Worm (Caenorhabditis elegans) whole organism, young adult: Measurements from ENCODE around the gene srsx-33.
"Not testable (repeated sequence)": the region's sequence is repeated elsewhere in the genome, so short reads cannot be mapped to it uniquely, and the experiment has no call there.

Experiments
- B0019.2 ChIP-seq: fragments of 200-800 bp; sonication (Bioruptor generic); conservative IDR thresholded peaks from 2 replicates; pipeline ENCODE4 v1.3.6; 2022; ENCODE audit warnings: missing genetic modification reagents, missing genetic modification characterization, missing compliant biosample characterization
- B0261.1 ChIP-seq: sonication (generic microtip); optimal IDR thresholded peaks from 2 replicates; lab custom pipeline; 2016; ENCODE audit warnings: mild to moderate bottlenecking, missing genetic modification characterization, moderate library complexity, missing compliant biosample characterization
- F10E7.11 ChIP-seq: sonication (generic microtip); optimal IDR thresholded peaks from 2 replicates; lab custom pipeline; 2017; ENCODE audit warnings: mild to moderate bottlenecking, missing genetic modification characterization, moderate library complexity, missing compliant biosample characterization
- F33H1.4 ChIP-seq: fragments of 200-800 bp; sonication (Bioruptor generic); IDR thresholded peaks from 2 replicates; pipeline ENCODE4 v1.3.6; 2022; ENCODE audit warnings: missing genetic modification reagents, missing genetic modification characterization, missing compliant biosample characterization
- F49E8.2 ChIP-seq: sonication (generic microtip); optimal IDR thresholded peaks from 3 replicates; lab custom pipeline; 2017; ENCODE audit warnings: missing genetic modification characterization, mild to moderate bottlenecking, missing compliant biosample characterization, antibody characterized with exemption, moderate library complexity; ENCODE audit not compliant: insufficient read depth
- T07F8.4 ChIP-seq: sonication (generic microtip); optimal IDR thresholded peaks from 2 replicates; lab custom pipeline; 2016; ENCODE audit warnings: mild to moderate bottlenecking, missing genetic modification characterization, moderate library complexity, missing compliant biosample characterization
- T26A5.8 ChIP-seq: sonication (generic microtip); optimal IDR thresholded peaks from 2 replicates; lab custom pipeline; 2016; ENCODE audit warnings: missing genetic modification characterization, missing compliant biosample characterization
- Y53F4B.3 ChIP-seq: fragments of 200-800 bp; sonication (Bioruptor generic); IDR thresholded peaks from 2 replicates; pipeline ENCODE4 v1.3.6; 2022; ENCODE audit warnings: missing genetic modification reagents, missing genetic modification characterization, missing compliant biosample characterization
- akir-1 ChIP-seq: fragments of 200-800 bp; sonication (Bioruptor generic); optimal IDR thresholded peaks from 2 replicates; lab custom pipeline; 2018; ENCODE audit warnings: mild to moderate bottlenecking, missing genetic modification characterization, moderate library complexity, missing compliant biosample characterization
- attf-5 ChIP-seq: fragments of 200-800 bp; sonication (Bioruptor generic); optimal IDR thresholded peaks from 2 replicates; lab custom pipeline; 2018; ENCODE audit warnings: mild to moderate bottlenecking, missing genetic modification characterization, missing compliant biosample characterization
- attf-6 ChIP-seq: fragments of 200-800 bp; sonication (Bioruptor generic); IDR thresholded peaks from 2 replicates; pipeline ENCODE4 v1.3.6; 2022; ENCODE audit warnings: missing genetic modification reagents, missing genetic modification characterization, missing compliant biosample characterization
- cebp-1 ChIP-seq, 2 experiments: fragments of 200-800 bp in 1 of 2; sonication (Bioruptor generic) in 1 of 2; sonication (generic microtip) in 1 of 2; IDR thresholded peaks in 1 of 2; optimal IDR thresholded peaks in 1 of 2; 2 replicates each; pipeline versions ENCODE4 v1.3.6 to Lab custom; 2017 to 2022; ENCODE audit warnings: missing compliant biosample characterization in 2 of 2, missing genetic modification characterization in 2 of 2, mild to moderate bottlenecking in 1 of 2, missing genetic modification reagents in 1 of 2, moderate library complexity in 1 of 2
- ceh-91 ChIP-seq: fragments of 200-800 bp; sonication (Bioruptor generic); IDR thresholded peaks from 2 replicates; pipeline ENCODE4 v1.3.6; 2022; ENCODE audit warnings: missing genetic modification reagents, missing genetic modification characterization, missing compliant biosample characterization
- die-1 ChIP-seq: sonication (generic microtip); optimal IDR thresholded peaks from 2 replicates; lab custom pipeline; 2016; ENCODE audit warnings: missing genotype, mild to moderate bottlenecking, missing genetic modification characterization, missing compliant biosample characterization
- dox-1 ChIP-seq: fragments of 200-800 bp; sonication (Bioruptor generic); IDR thresholded peaks from 2 replicates; pipeline ENCODE4 v1.3.6; 2022; ENCODE audit warnings: missing genetic modification reagents, missing genetic modification characterization, missing compliant biosample characterization
- ekl-4 ChIP-seq: fragments of 200-800 bp; sonication (Bioruptor generic); IDR thresholded peaks from 2 replicates; pipeline ENCODE4 v1.3.6; 2022; ENCODE audit warnings: missing genetic modification reagents, missing genetic modification characterization, missing compliant biosample characterization
- ets-4 ChIP-seq: fragments of 200-800 bp; sonication (Bioruptor generic); optimal IDR thresholded peaks from 2 replicates; lab custom pipeline; 2018; ENCODE audit warnings: mild to moderate bottlenecking, missing genetic modification characterization, missing compliant biosample characterization
- hsf-1 ChIP-seq: fragments of 200-800 bp; sonication (Bioruptor generic); IDR thresholded peaks from 2 replicates; pipeline ENCODE4 v1.3.6; 2022; ENCODE audit warnings: missing genetic modification reagents, missing genetic modification characterization, missing compliant biosample characterization
- lin-26 ChIP-seq: fragments of 200-800 bp; sonication (Bioruptor generic); IDR thresholded peaks from 2 replicates; pipeline ENCODE4 v1.3.6; 2022; ENCODE audit warnings: missing genetic modification reagents, missing genetic modification characterization, missing compliant biosample characterization
- lin-40 ChIP-seq: sonication (generic microtip); optimal IDR thresholded peaks from 2 replicates; lab custom pipeline; 2016; ENCODE audit warnings: missing genetic modification characterization, mild to moderate bottlenecking, missing compliant biosample characterization, missing genotype, missing genetic modification reagents
- lin-54 ChIP-seq: fragments of 200-800 bp; sonication (Bioruptor generic); optimal IDR thresholded peaks from 2 replicates; lab custom pipeline; 2018; ENCODE audit warnings: mild to moderate bottlenecking, missing genetic modification characterization, missing compliant biosample characterization
- lsl-1 ChIP-seq: fragments of 200-800 bp; sonication (Bioruptor generic); optimal IDR thresholded peaks from 2 replicates; lab custom pipeline; 2018; ENCODE audit warnings: mild to moderate bottlenecking, missing genetic modification characterization, moderate library complexity, missing compliant biosample characterization
- lsy-27 ChIP-seq: sonication (generic microtip); optimal IDR thresholded peaks from 2 replicates; lab custom pipeline; 2017; ENCODE audit warnings: missing genetic modification characterization, mild to moderate bottlenecking, missing compliant biosample characterization, antibody characterized with exemption, missing genotype, borderline replicate concordance; ENCODE audit not compliant: insufficient read depth
- madf-6 ChIP-seq: fragments of 200-800 bp; sonication (Bioruptor generic); IDR thresholded peaks from 2 replicates; pipeline ENCODE4 v1.3.6; 2022; ENCODE audit warnings: missing genetic modification reagents, missing genetic modification characterization, missing compliant biosample characterization
- mes-4 ChIP-seq: sonication (generic microtip); optimal IDR thresholded peaks from 2 replicates; lab custom pipeline; 2016; ENCODE audit warnings: missing genotype, missing genetic modification characterization, missing compliant biosample characterization
- nfya-2 ChIP-seq: fragments of 200-800 bp; sonication (Bioruptor generic); IDR thresholded peaks from 2 replicates; pipeline ENCODE4 v1.3.6; 2022; ENCODE audit warnings: missing genetic modification reagents, missing genetic modification characterization, missing compliant biosample characterization
- nhr-120 ChIP-seq: fragments of 200-800 bp; sonication (Bioruptor generic); IDR thresholded peaks from 2 replicates; pipeline ENCODE4 v1.3.6; 2022; ENCODE audit warnings: missing genetic modification characterization, missing compliant biosample characterization
- nhr-90 ChIP-seq: sonication (generic microtip); optimal IDR thresholded peaks from 2 replicates; lab custom pipeline; 2016; ENCODE audit warnings: missing genotype, mild to moderate bottlenecking, missing genetic modification characterization, missing compliant biosample characterization
- pbrm-1 ChIP-seq: fragments of 200-800 bp; sonication (Bioruptor generic); IDR thresholded peaks from 2 replicates; pipeline ENCODE4 v1.3.6; 2022; ENCODE audit warnings: missing genetic modification reagents, missing genetic modification characterization, missing compliant biosample characterization
- repo-1 ChIP-seq: sonication (generic microtip); optimal IDR thresholded peaks from 2 replicates; lab custom pipeline; 2017; ENCODE audit warnings: mild to moderate bottlenecking, missing genetic modification characterization, missing compliant biosample characterization
- rpc-1 ChIP-seq, 2 experiments: fragments of 150-350 bp in 1 of 2; sonication (generic microtip) in 1 of 2; optimal IDR thresholded peaks; 2 replicates each; lab custom pipeline; 2014 to 2018; ENCODE audit warnings: missing biosample characterization in 1 of 2, missing genetic modification characterization in 1 of 2, missing genetic modification reagents in 1 of 2, missing genotype in 1 of 2
- sdz-38 ChIP-seq: sonication (generic microtip); optimal IDR thresholded peaks from 2 replicates; lab custom pipeline; 2016; ENCODE audit warnings: missing genotype, missing genetic modification characterization, missing compliant biosample characterization
- somi-1 ChIP-seq: fragments of 200-800 bp; sonication (Bioruptor generic); optimal IDR thresholded peaks from 2 replicates; lab custom pipeline; 2018; ENCODE audit warnings: mild to moderate bottlenecking, missing genetic modification characterization, missing compliant biosample characterization
- tbp1 ChIP-seq: fragments of 200-800 bp; sonication (Bioruptor generic); optimal IDR thresholded peaks from 2 replicates; lab custom pipeline; 2018; ENCODE audit warnings: mild to moderate bottlenecking, missing genetic modification characterization, missing compliant biosample characterization
- zfh-2 ChIP-seq: fragments of 200-800 bp; sonication (Bioruptor generic); conservative IDR thresholded peaks from 2 replicates; pipeline ENCODE4 v1.3.6; 2022; ENCODE audit warnings: missing genetic modification reagents, missing genetic modification characterization, missing compliant biosample characterization
- ztf-18 ChIP-seq: sonication (generic microtip); optimal IDR thresholded peaks from 2 replicates; lab custom pipeline; 2016; ENCODE audit warnings: missing genotype, mild to moderate bottlenecking, missing genetic modification characterization, missing compliant biosample characterization
- ztf-25 ChIP-seq: fragments of 200-800 bp; sonication (Bioruptor generic); IDR thresholded peaks from 2 replicates; pipeline ENCODE4 v1.3.6; 2022; ENCODE audit warnings: missing genetic modification reagents, missing genetic modification characterization, missing compliant biosample characterization
- ztf-6 ChIP-seq: fragments of 200-800 bp; sonication (Bioruptor generic); IDR thresholded peaks from 2 replicates; pipeline ENCODE4 v1.3.6; 2022; ENCODE audit warnings: missing genetic modification reagents, missing genetic modification characterization, missing compliant biosample characterization

The srsx-33 gene

DNA sequence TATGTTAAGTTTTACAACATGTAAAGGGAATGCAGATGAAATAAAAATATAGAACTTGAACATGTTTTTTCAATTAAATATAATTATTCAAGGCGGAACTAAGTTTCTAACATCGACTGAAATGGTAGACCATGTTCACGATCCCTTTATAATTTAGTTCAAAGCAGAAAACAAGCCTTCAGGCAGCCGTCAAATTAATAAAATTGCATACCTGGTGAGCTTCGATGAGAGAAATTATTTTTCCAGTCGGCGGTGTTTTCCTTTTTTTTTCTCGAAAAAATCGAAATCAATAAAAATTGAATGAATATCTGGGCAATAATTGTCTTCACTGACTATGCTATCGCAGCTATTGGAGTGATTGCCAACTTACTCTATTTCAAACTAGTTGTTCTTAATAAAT is 38.6 kb upstream of the srsx-33 start, which contains the start of gene C03E10.1:
C03E10.1 (plus strand) TSS at position 301 of the 400 bp plus-strand sequence.
- TF ChIP-seq lin-40 (tag; lab: Kevin White, UChicago) (no peak), B0261.1 (no peak), dox-1 (GFP tag; lab: Robert Waterston, UW) (no peak), repo-1 (tag; lab: Kevin White, UChicago) (no peak), hsf-1 (GFP tag; lab: Robert Waterston, UW) (no peak), zfh-2 (GFP tag; lab: Robert Waterston, UW) (no peak), F49E8.2 (tag; lab: Kevin White, UChicago) (no peak), mes-4 (tag; lab: Kevin White, UChicago) (no peak), F33H1.4 (no peak), lsl-1 (GFP tag; lab: Kevin White, UChicago) (no peak), attf-5 (GFP tag; lab: Kevin White, UChicago) (no peak), cebp-1 (GFP tag; IDR thresholded peaks at IDR 0.05; lab: Robert Waterston, UW) (no peak), cebp-1 (tag; optimal IDR thresholded peaks at IDR 0.05; lab: Kevin White, UChicago) (no peak), akir-1 (GFP tag; lab: Kevin White, UChicago) (no peak), sdz-38 (tag; lab: Kevin White, UChicago) (no peak), ets-4 (GFP tag; lab: Kevin White, UChicago) (no peak), somi-1 (GFP tag; lab: Kevin White, UChicago) (no peak), B0019.2 (GFP tag; lab: Robert Waterston, UW) (no peak), Y53F4B.3 (GFP tag; lab: Robert Waterston, UW) (no peak), T07F8.4 (tag; lab: Kevin White, UChicago) (no peak), ztf-18 (no peak)

DNA sequence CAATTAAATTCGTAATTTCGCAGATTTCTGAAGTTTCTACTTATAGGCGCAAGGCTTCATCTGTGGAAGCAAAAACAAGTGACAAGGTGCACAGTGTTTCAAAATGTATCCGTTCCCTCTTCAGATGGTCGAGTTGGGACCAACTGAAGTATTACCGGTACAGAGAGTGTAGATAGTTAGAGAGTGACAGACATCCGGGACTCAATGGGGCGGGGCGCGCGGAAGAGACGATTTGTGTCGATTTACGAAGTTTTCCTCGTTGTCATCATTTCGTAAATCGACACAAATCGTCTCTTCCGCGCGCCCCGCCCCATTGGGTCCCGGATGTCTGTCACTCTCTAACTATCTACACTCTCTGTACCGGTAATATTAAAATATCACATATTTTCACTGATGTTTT is 33.8 kb upstream of the srsx-33 start, which contains the start of gene C03E10.3:
C03E10.3 (plus strand) TSS at position 301 of the 400 bp plus-strand sequence.
- TF ChIP-seq ztf-6; pbrm-1; T26A5.8 (tag; lab: Kevin White, UChicago): not testable (repeated sequence)
- TF ChIP-seq, all 124 proteins: peak for 0; not testable (repeated sequence) for 124

DNA sequence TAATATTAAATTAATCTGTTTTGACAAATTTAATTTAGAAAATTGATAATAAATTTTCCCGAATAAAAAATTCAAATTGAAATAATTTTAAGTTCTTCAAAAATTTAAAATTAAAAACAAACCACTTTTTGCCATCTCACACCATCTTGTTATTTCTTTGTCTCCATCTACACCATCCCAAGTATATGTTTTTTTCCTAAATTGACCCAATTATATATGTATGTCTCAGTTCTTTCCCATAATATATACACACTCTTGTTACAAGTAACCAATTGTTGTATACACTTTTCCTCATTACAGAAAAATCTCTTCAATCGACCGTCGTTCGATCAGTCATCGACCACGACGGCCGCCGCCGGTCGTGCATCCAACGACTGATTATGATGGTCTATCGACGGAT is 29.9 kb upstream of the srsx-33 start, which contains the start of gene gly-20:
gly-20 (plus strand) TSS at position 301 of the 400 bp plus-strand sequence.
- TF ChIP-seq somi-1 (GFP tag; lab: Kevin White, UChicago) (no peak), rpc-1 (optimal IDR thresholded peaks at IDR 0.05; lab: Kevin White, UChicago) (no peak), rpc-1 (tag; optimal IDR thresholded peaks at IDR 0.05; lab: Kevin White, UChicago) (no peak)

DNA sequence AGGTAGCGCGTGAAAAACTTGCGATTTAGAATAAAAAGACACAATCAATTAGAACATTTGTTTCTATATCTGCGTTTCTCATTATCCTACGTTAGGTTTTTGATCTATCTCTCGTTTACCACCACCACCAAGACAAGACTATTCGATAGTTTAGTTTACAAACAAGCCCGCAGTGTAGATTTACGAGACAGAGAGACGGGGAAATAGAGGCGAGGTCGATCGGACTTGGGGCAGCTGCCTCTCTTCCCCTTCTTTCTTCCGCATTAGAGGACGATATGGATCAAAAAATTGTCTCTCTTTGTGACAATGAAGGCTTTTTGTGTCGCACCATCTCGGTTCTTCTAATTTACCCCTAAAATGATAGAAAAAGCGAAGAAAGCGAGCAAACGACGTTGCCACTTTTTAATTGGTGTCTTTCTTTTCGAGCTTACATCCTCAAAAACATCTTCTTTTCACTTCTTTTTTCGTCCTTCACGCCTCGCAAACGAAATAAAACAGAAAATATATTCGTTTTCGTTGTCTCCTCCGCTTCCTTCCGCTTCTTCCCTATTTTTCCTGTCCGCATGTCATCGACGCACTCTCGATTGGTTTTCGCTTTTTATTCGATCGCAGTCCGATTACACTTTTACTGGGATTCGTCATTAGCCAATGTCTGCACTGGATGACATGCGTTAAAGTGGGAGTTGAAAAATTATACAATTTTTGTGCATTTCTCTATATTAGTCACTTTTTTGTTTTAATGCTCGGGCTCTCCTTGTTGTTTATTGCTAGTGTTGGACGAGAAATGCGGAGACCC is 29.3 kb upstream of the srsx-33 start:
- TF ChIP-seq madf-6 (GFP tag; lab: Robert Waterston, UW) = no peak
- no peak for TF ChIP-seq ztf-25 (GFP tag; lab: Robert Waterston, UW)
- TF ChIP-seq ceh-91 (GFP tag; lab: Robert Waterston, UW) = no peak
- no peak for TF ChIP-seq nhr-120 (GFP tag; lab: Robert Waterston, UW)
- TF ChIP-seq lsy-27 (tag; lab: Kevin White, UChicago) = no peak
- TF ChIP-seq lin-54 (GFP tag; lab: Kevin White, UChicago) = no peak
- TF ChIP-seq tbp1 (GFP tag; lab: Kevin White, UChicago) = no peak
- no peak for TF ChIP-seq lin-26 (GFP tag; lab: Robert Waterston, UW)
- no peak for TF ChIP-seq nfya-2
- no peak for TF ChIP-seq F10E7.11 (tag; lab: Kevin White, UChicago)
- no peak for TF ChIP-seq nhr-90 (tag; lab: Kevin White, UChicago)
- no peak for TF ChIP-seq attf-6 (GFP tag; lab: Robert Waterston, UW)
- TF ChIP-seq ekl-4 (GFP tag; lab: Robert Waterston, UW) = no peak
- no peak for TF ChIP-seq die-1
